Fruit fly (Drosophila melanogaster) whole organism, embryonic: ENCODE measurements around the gene abs.

Experiments used
- B-H1 ChIP-seq: fragments of 200-800 bp; sonication (Bioruptor generic); IDR thresholded peaks from 3 replicates; pipeline ENCODE4 v1.3.6; 2022; ENCODE audit warnings: missing biosample characterization, missing genetic modification characterization
- CG12769 ChIP-seq: fragments of 200-800 bp; sonication (Bioruptor generic); optimal IDR thresholded peaks from 2 replicates; lab custom pipeline; 2019; ENCODE audit warnings: missing biosample characterization, mild to moderate bottlenecking, missing genetic modification characterization, moderate library complexity
- CG13287 ChIP-seq: fragments of 200-800 bp; sonication (Bioruptor generic); IDR thresholded peaks from 2 replicates; pipeline ENCODE4 v1.3.6; 2022; ENCODE audit warnings: missing biosample characterization, missing genetic modification characterization; ENCODE audit not compliant: partially characterized antibody
- CG13775 ChIP-seq: fragments of 200-800 bp; sonication (Bioruptor generic); optimal IDR thresholded peaks from 3 replicates; lab custom pipeline; 2017; ENCODE audit warnings: missing biosample characterization, mild to moderate bottlenecking, missing genetic modification characterization
- CG16779 ChIP-seq: fragments of 200-800 bp; sonication (Bioruptor generic); IDR thresholded peaks from 2 replicates; pipeline ENCODE4 v1.3.6; 2022; ENCODE audit warnings: missing biosample characterization, missing genetic modification characterization
- CG16863 ChIP-seq: fragments of 200-800 bp; sonication (Bioruptor generic); optimal IDR thresholded peaks from 3 replicates; lab custom pipeline; 2016; ENCODE audit warnings: missing biosample characterization, missing genetic modification characterization
- CG3726 ChIP-seq: fragments of 200-800 bp; sonication (Bioruptor generic); IDR thresholded peaks from 3 replicates; pipeline ENCODE4, ENCODE4 v1.3.6; 2022; ENCODE audit warnings: missing biosample characterization, missing genetic modification characterization
- CG4820 ChIP-seq: fragments of 200-800 bp; sonication (Bioruptor generic); optimal IDR thresholded peaks from 3 replicates; lab custom pipeline; 2016; ENCODE audit warnings: missing biosample characterization, missing genetic modification characterization
- CG6791 ChIP-seq: fragments of 200-800 bp; sonication (Bioruptor generic); IDR thresholded peaks from 3 replicates; pipeline ENCODE4 v1.3.6; 2022; ENCODE audit warnings: missing biosample characterization, missing genetic modification characterization; ENCODE audit not compliant: partially characterized antibody
- CG6854 ChIP-seq: fragments of 200-800 bp; sonication (Bioruptor generic); optimal IDR thresholded peaks from 3 replicates; lab custom pipeline; 2017; ENCODE audit warnings: missing biosample characterization, mild to moderate bottlenecking, missing genetic modification characterization
- CG7357 ChIP-seq: fragments of 200-800 bp; sonication (Bioruptor generic); IDR thresholded peaks from 3 replicates; pipeline ENCODE4 v1.3.6; 2022; ENCODE audit warnings: missing biosample characterization, missing genetic modification characterization
- CG9932 ChIP-seq: fragments of 200-800 bp; sonication (Bioruptor generic); IDR thresholded peaks from 2 replicates; pipeline ENCODE4 v1.3.6; 2022; ENCODE audit warnings: missing biosample characterization, missing genetic modification characterization
- Ets65A ChIP-seq: fragments of 200-800 bp; sonication (Bioruptor generic); peaks from one replicate; lab custom pipeline; 2016; ENCODE audit warnings: missing biosample characterization, missing genetic modification characterization
- Hmr ChIP-seq: fragments of 200-800 bp; sonication (Bioruptor generic); optimal IDR thresholded peaks from 3 replicates; lab custom pipeline; 2017; ENCODE audit warnings: mild to moderate bottlenecking, missing biosample characterization, missing genetic modification reagents, missing genetic modification characterization
- Hmx ChIP-seq: fragments of 200-800 bp; sonication (Bioruptor generic); optimal IDR thresholded peaks from 2 replicates; lab custom pipeline; 2016; ENCODE audit warnings: missing biosample characterization, missing genetic modification characterization
- Hr78 ChIP-seq, 2 experiments: fragments of 200-800 bp in 1 of 2; fragments of >200 bp in 1 of 2; sonication (Bioruptor generic) in 1 of 2; optimal IDR thresholded peaks; 2 replicates each; lab custom pipeline; 2017 to 2019; ENCODE audit warnings: missing biosample characterization in 2 of 2, missing genetic modification characterization in 2 of 2, mild to moderate bottlenecking in 1 of 2, moderate library complexity in 1 of 2
- MESR4 ChIP-seq: fragments of 200-800 bp; sonication (Bioruptor generic); optimal IDR thresholded peaks from 2 replicates; lab custom pipeline; 2018; ENCODE audit warnings: missing biosample characterization, mild to moderate bottlenecking, missing genetic modification characterization, moderate library complexity
- PHDP ChIP-seq: fragments of 200-800 bp; sonication (Bioruptor generic); optimal IDR thresholded peaks from 3 replicates; lab custom pipeline; 2018; ENCODE audit warnings: missing biosample characterization, mild to moderate bottlenecking, missing genetic modification characterization, moderate library complexity
- Rx ChIP-seq: fragments of 200-800 bp; sonication (Bioruptor generic); IDR thresholded peaks from 2 replicates; pipeline ENCODE4 v1.3.6; 2022; ENCODE audit warnings: missing biosample characterization, missing genetic modification characterization
- abd-A ChIP-seq: fragments of 200-800 bp; sonication (Bioruptor generic); optimal IDR thresholded peaks from 3 replicates; lab custom pipeline; 2019; ENCODE audit warnings: missing biosample characterization, mild to moderate bottlenecking, missing genetic modification characterization, moderate library complexity
- amos ChIP-seq: fragments of 200-800 bp; sonication (Bioruptor generic); IDR thresholded peaks from 2 replicates; pipeline ENCODE4 v1.3.6; 2022; ENCODE audit warnings: missing biosample characterization, missing genetic modification characterization; ENCODE audit not compliant: partially characterized antibody
- croc ChIP-seq: fragments of 200-800 bp; sonication (Bioruptor generic); conservative IDR thresholded peaks from 3 replicates; pipeline ENCODE4 v1.3.6; 2022; ENCODE audit warnings: missing biosample characterization, missing genetic modification characterization
- dmrt99B ChIP-seq: fragments of 200-800 bp; sonication (Bioruptor generic); optimal IDR thresholded peaks from 2 replicates; lab custom pipeline; 2018; ENCODE audit warnings: missing biosample characterization, mild to moderate bottlenecking, missing genetic modification characterization, moderate library complexity
- gsb-n ChIP-seq: fragments of 200-800 bp; sonication (Bioruptor generic); optimal IDR thresholded peaks from 3 replicates; lab custom pipeline; 2018; ENCODE audit warnings: missing biosample characterization, mild to moderate bottlenecking, missing genetic modification characterization
- onecut ChIP-seq: fragments of 200-800 bp; sonication (Bioruptor generic); IDR thresholded peaks from 2 replicates; pipeline ENCODE4 v1.3.6; 2022; ENCODE audit warnings: missing biosample characterization, missing genetic modification characterization
- pb ChIP-seq: fragments of 200-800 bp; sonication (Bioruptor generic); optimal IDR thresholded peaks from 3 replicates; lab custom pipeline; 2016; ENCODE audit warnings: missing biosample characterization, missing genetic modification characterization
- prd ChIP-seq, 3 experiments: fragments of >200 bp in 2 of 3; fragments of 200-800 bp in 1 of 3; sonication (Bioruptor generic) in 1 of 3; optimal IDR thresholded peaks in 2 of 3; IDR thresholded peaks in 1 of 3; 2 replicates in 2 of 3; 3 replicates in 1 of 3; pipeline versions ENCODE4 v1.3.6 to Lab custom; 2017 to 2022; ENCODE audit warnings: missing biosample characterization in 1 of 3, missing genetic modification characterization in 1 of 3
- tap ChIP-seq: fragments of 200-800 bp; optimal IDR thresholded peaks from 3 replicates; lab custom pipeline; 2019; ENCODE audit warnings: missing biosample characterization, mild to moderate bottlenecking, missing genetic modification characterization, moderate library complexity
- toy ChIP-seq: fragments of 200-800 bp; sonication (Bioruptor generic); IDR thresholded peaks from 2 replicates; pipeline ENCODE4 v1.3.6; 2022; ENCODE audit warnings: missing biosample characterization, missing genetic modification characterization
- unc-4 ChIP-seq: fragments of 200-800 bp; sonication (Bioruptor generic); IDR thresholded peaks from 2 replicates; pipeline ENCODE4 v1.3.6; 2022; ENCODE audit warnings: missing biosample characterization, missing genetic modification characterization; ENCODE audit not compliant: partially characterized antibody
- wor ChIP-seq: fragments of 200-800 bp; sonication (Bioruptor generic); IDR thresholded peaks from 2 replicates; pipeline ENCODE4 v1.3.6; 2022; ENCODE audit warnings: missing biosample characterization, missing genetic modification characterization

abs gene

DNA sequence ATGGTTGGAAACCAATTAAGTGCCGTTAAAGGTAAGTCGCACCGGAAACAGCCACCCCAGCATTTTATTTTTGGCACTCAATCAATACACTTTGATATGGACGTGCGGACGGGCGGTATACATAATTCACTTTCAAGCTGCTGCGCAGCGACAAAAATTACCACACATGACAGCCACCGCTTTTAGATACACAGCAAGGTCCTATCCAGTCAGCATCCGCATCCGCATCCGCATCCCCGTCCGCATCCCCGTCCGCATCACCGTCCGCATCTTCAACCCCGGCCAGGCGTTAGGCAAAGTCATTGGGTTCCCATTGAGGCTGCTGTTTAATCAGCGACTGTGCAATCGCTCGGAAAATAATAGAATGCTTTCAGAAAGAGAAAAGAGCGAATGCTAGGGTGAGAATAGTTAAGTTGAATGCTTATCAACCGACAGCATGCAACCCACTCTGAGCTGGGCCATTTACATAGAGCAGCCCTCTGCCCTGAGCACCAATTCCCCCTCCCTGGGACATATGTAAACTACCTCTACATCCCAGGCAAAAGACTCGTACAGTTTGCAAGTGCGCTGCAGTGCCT, 51.6 kb downstream of the abs start (continued):
- TF ChIP-seq dmrt99B (tag; lab: Kevin White, UChicago) (no peak), Hmx (GFP tag; lab: Kevin White, UChicago) (no peak), tap (tag; lab: Kevin White, UChicago) (no peak), onecut (peak; percentile 10; the same call in 1 of the 2 replicates), wor (GFP tag; lab: Robert Waterston, UW) (no peak), CG12769 (tag; lab: Kevin White, UChicago) (no peak), abd-A (tag; lab: Kevin White, UChicago) (peak; percentile 20), CG4820 (no peak), MESR4 (no peak), unc-4 (no peak), PHDP (tag; lab: Kevin White, UChicago) (no peak), gsb-n (tag; lab: Kevin White, UChicago) (no peak), Rx (GFP tag; lab: Robert Waterston, UW) (no peak), croc (GFP tag; lab: Robert Waterston, UW) (no peak), Ets65A (GFP tag; lab: Kevin White, UChicago) (peak; percentile 16), CG16779 (GFP tag; lab: Robert Waterston, UW) (no peak), CG16863 (GFP tag; lab: Kevin White, UChicago) (no peak), CG9932 (GFP tag; lab: Robert Waterston, UW) (no peak), CG3726 (GFP tag; lab: Robert Waterston, UW) (no peak), Hr78 (GFP tag; optimal IDR thresholded peaks at IDR 0.05; lab: Kevin White, UChicago) (no peak), amos (GFP tag; lab: Robert Waterston, UW) (no peak), Hmr (no peak), CG7357 (no peak), CG6791 (GFP tag; lab: Robert Waterston, UW) (no peak), pb (GFP tag; lab: Kevin White, UChicago) (no peak), toy (no peak), CG13287 (GFP tag; lab: Robert Waterston, UW) (no peak), CG13775 (GFP tag; lab: Kevin White, UChicago) (peak; percentile 96), prd (optimal IDR thresholded peaks at IDR 0.05; lab: Kevin White, UChicago) (no peak), prd (GFP tag; IDR thresholded peaks at IDR 0.05; lab: Robert Waterston, UW) (no peak), B-H1 (GFP tag; lab: Robert Waterston, UW) (no peak), CG6854 (GFP tag; lab: Kevin White, UChicago) (no peak)
- TF ChIP-seq, all 482 proteins: peak for 13
